Worm (Caenorhabditis elegans) whole organism, L4/young adult: ENCODE data around the gene F36H5.14.

Source experiments
- W03F9.2 ChIP-seq: fragments of 150-350 bp; optimal IDR thresholded peaks from 2 replicates; lab custom pipeline; 2014; ENCODE audit warnings: missing biosample characterization, missing genetic modification characterization
- dao-5 ChIP-seq: sonication (generic microtip); optimal IDR thresholded peaks from 2 replicates; lab custom pipeline; 2016; ENCODE audit warnings: missing genotype, missing genetic modification characterization, moderate library complexity, missing compliant biosample characterization
- him-1 ChIP-seq: sonication (generic microtip); optimal IDR thresholded peaks from 2 replicates; lab custom pipeline; 2016; ENCODE audit warnings: missing genotype, missing genetic modification reagents, missing genetic modification characterization, missing compliant biosample characterization

ce11 chrII:1744183-1744582, 31.2 kb upstream of the F36H5.14 start, which contains the start of gene clec-19:
- TF ChIP-seq W03F9.2 (tag; lab: Kevin White, UChicago) (no peak), him-1 (tag; lab: Kevin White, UChicago) (no peak), dao-5 (tag; lab: Kevin White, UChicago) (no peak)
